Worm (Caenorhabditis elegans) whole organism, mixed stage, embryonic: ENCODE data around the gene T16G12.13.
"Not testable (repeated sequence)": the region's sequence is repeated elsewhere in the genome, so short reads cannot be mapped to it uniquely, and the experiment has no call there.

Experiments used
- M03D4.4 ChIP-seq: sonication (generic microtip); optimal IDR thresholded peaks from 2 replicates; lab custom pipeline; 2017; ENCODE audit warnings: mild to moderate bottlenecking, missing genetic modification characterization, missing compliant biosample characterization
- bed-3 ChIP-seq: fragments of 200-800 bp; sonication (Bioruptor generic); optimal IDR thresholded peaks from 3 replicates; lab custom pipeline; 2018; ENCODE audit warnings: mild to moderate bottlenecking, missing genetic modification characterization, moderate library complexity, missing compliant biosample characterization
- blmp-1 ChIP-seq: fragments of 150-350 bp; optimal IDR thresholded peaks from 2 replicates; lab custom pipeline; 2014; ENCODE audit warnings: missing biosample characterization, missing genetic modification characterization
- ceh-39 ChIP-seq: fragments of 150-350 bp; optimal IDR thresholded peaks from 2 replicates; lab custom pipeline; 2014; ENCODE audit warnings: missing biosample characterization, missing genetic modification characterization
- ceh-43 ChIP-seq: fragments of 200-800 bp; sonication (Bioruptor generic); optimal IDR thresholded peaks from 2 replicates; lab custom pipeline; 2018; ENCODE audit warnings: mild to moderate bottlenecking, missing genetic modification characterization, moderate library complexity, missing compliant biosample characterization
- ceh-83 ChIP-seq: fragments of 200-800 bp; sonication (Bioruptor generic); optimal IDR thresholded peaks from 2 replicates; lab custom pipeline; 2018; ENCODE audit warnings: mild to moderate bottlenecking, missing genetic modification characterization, missing compliant biosample characterization
- ces-1 ChIP-seq: fragments of 150-350 bp; optimal IDR thresholded peaks from 2 replicates; lab custom pipeline; 2014; ENCODE audit warnings: missing biosample characterization, missing genetic modification reagents, missing genetic modification characterization
- cnd-1 ChIP-seq: fragments of 200-800 bp; sonication (Bioruptor generic); optimal IDR thresholded peaks from 2 replicates; lab custom pipeline; 2018; ENCODE audit warnings: mild to moderate bottlenecking, missing genetic modification characterization, missing compliant biosample characterization
- drap-1 ChIP-seq: fragments of 200-800 bp; sonication (Bioruptor generic); optimal IDR thresholded peaks from 3 replicates; lab custom pipeline; 2018; ENCODE audit warnings: mild to moderate bottlenecking, missing genetic modification characterization, missing compliant biosample characterization
- elt-1 ChIP-seq: sonication (generic microtip); optimal IDR thresholded peaks from 2 replicates; lab custom pipeline; 2017; ENCODE audit warnings: missing genetic modification characterization, mild to moderate bottlenecking, missing compliant biosample characterization, antibody characterized with exemption, moderate library complexity, borderline replicate concordance; ENCODE audit not compliant: insufficient read depth
- elt-3 ChIP-seq: fragments of 150-350 bp; optimal IDR thresholded peaks from 2 replicates; lab custom pipeline; 2014; ENCODE audit warnings: missing biosample characterization, missing genetic modification characterization
- flh-1 ChIP-seq: fragments of 200-800 bp; sonication (Bioruptor generic); optimal IDR thresholded peaks from 2 replicates; lab custom pipeline; 2018; ENCODE audit warnings: mild to moderate bottlenecking, missing genetic modification characterization, moderate library complexity, missing compliant biosample characterization
- ham-2 ChIP-seq: fragments of 200-800 bp; sonication (Bioruptor generic); optimal IDR thresholded peaks from 2 replicates; lab custom pipeline; 2018; ENCODE audit warnings: mild to moderate bottlenecking, missing genetic modification characterization, missing compliant biosample characterization
- lin-13 ChIP-seq: fragments of 150-350 bp; optimal IDR thresholded peaks from 2 replicates; lab custom pipeline; 2014; ENCODE audit warnings: missing biosample characterization, missing genetic modification characterization
- lsy-2 ChIP-seq: fragments of 150-350 bp; optimal IDR thresholded peaks from 2 replicates; lab custom pipeline; 2014; ENCODE audit warnings: missing biosample characterization, missing genetic modification characterization
- mab-5 ChIP-seq: fragments of 150-350 bp; optimal IDR thresholded peaks from 2 replicates; lab custom pipeline; 2014; ENCODE audit warnings: missing biosample characterization, missing genetic modification characterization
- mep-1 ChIP-seq: fragments of 150-350 bp; optimal IDR thresholded peaks from 2 replicates; lab custom pipeline; 2017; ENCODE audit warnings: missing biosample characterization, missing genetic modification reagents, missing genetic modification characterization, inconsistent platforms
- mls-2 ChIP-seq: sonication (generic microtip); optimal IDR thresholded peaks from 2 replicates; lab custom pipeline; 2016; ENCODE audit warnings: mild to moderate bottlenecking, missing genetic modification characterization, moderate library complexity, missing compliant biosample characterization
- nhr-12 ChIP-seq: fragments of 150-350 bp; optimal IDR thresholded peaks from 2 replicates; lab custom pipeline; 2014; ENCODE audit warnings: missing biosample characterization, missing genetic modification characterization
- nhr-2 ChIP-seq: fragments of 150-350 bp; optimal IDR thresholded peaks from 2 replicates; lab custom pipeline; 2014; ENCODE audit warnings: missing biosample characterization, missing genetic modification characterization
- nhr-237 ChIP-seq: fragments of 150-350 bp; optimal IDR thresholded peaks from 2 replicates; lab custom pipeline; 2014; ENCODE audit warnings: missing biosample characterization, missing genetic modification characterization
- nhr-28 ChIP-seq: fragments of 150-350 bp; optimal IDR thresholded peaks from 2 replicates; lab custom pipeline; 2014; ENCODE audit warnings: missing biosample characterization, missing genetic modification characterization
- nhr-76 ChIP-seq: sonication (generic microtip); optimal IDR thresholded peaks from 2 replicates; lab custom pipeline; 2017; ENCODE audit warnings: missing biosample characterization, missing genetic modification characterization
- sem-2 ChIP-seq: fragments of 200-800 bp; sonication (Bioruptor generic); optimal IDR thresholded peaks from 2 replicates; lab custom pipeline; 2018; ENCODE audit warnings: mild to moderate bottlenecking, missing genetic modification characterization, missing compliant biosample characterization
- snpc-4 ChIP-seq: fragments of 150-350 bp; optimal IDR thresholded peaks from 2 replicates; lab custom pipeline; 2014; ENCODE audit warnings: missing biosample characterization, missing genetic modification characterization
- sptf-1 ChIP-seq: sonication (generic microtip); optimal IDR thresholded peaks from 2 replicates; lab custom pipeline; 2017; ENCODE audit warnings: mild to moderate bottlenecking, missing genetic modification characterization, moderate library complexity, missing compliant biosample characterization
- tbx-8 ChIP-seq: fragments of 200-800 bp; sonication (Bioruptor generic); optimal IDR thresholded peaks from 2 replicates; lab custom pipeline; 2018; ENCODE audit warnings: mild to moderate bottlenecking, missing genetic modification characterization, moderate library complexity, missing compliant biosample characterization
- unc-120 ChIP-seq: sonication (generic microtip); optimal IDR thresholded peaks from 2 replicates; lab custom pipeline; 2017; ENCODE audit warnings: missing genetic modification characterization, missing compliant biosample characterization; ENCODE audit not compliant: poor library complexity, severe bottlenecking
- unc-39 ChIP-seq: fragments of 150-350 bp; optimal IDR thresholded peaks from 2 replicates; lab custom pipeline; 2014; ENCODE audit warnings: missing biosample characterization, missing genetic modification characterization
- unc-62 ChIP-seq: fragments of 150-350 bp; optimal IDR thresholded peaks from 2 replicates; lab custom pipeline; 2014; ENCODE audit warnings: missing biosample characterization, missing genetic modification reagents, missing genetic modification characterization
- zip-8 ChIP-seq: fragments of 150-350 bp; optimal IDR thresholded peaks from 2 replicates; lab custom pipeline; 2014; ENCODE audit warnings: missing biosample characterization, missing genetic modification characterization
- ztf-11 ChIP-seq: fragments of 150-350 bp; optimal IDR thresholded peaks from 2 replicates; lab custom pipeline; 2014; ENCODE audit warnings: missing biosample characterization, missing genetic modification characterization

The T16G12.13 gene

ce11 chrIII:10037150-10037549, 23.5 kb upstream of the T16G12.13 start, which contains the start of gene M04D8.7:
Gene M04D8.7 (plus strand): TSS chrIII:10037450.
- TF ChIP-seq zip-8 (tag; lab: Kevin White, UChicago), result no peak
- no peak for TF ChIP-seq mep-1
- TF ChIP-seq nhr-237 (tag; lab: Kevin White, UChicago), result no peak
- TF ChIP-seq blmp-1, result no peak
- no peak for TF ChIP-seq unc-39 (tag; lab: Kevin White, UChicago)

DNA sequence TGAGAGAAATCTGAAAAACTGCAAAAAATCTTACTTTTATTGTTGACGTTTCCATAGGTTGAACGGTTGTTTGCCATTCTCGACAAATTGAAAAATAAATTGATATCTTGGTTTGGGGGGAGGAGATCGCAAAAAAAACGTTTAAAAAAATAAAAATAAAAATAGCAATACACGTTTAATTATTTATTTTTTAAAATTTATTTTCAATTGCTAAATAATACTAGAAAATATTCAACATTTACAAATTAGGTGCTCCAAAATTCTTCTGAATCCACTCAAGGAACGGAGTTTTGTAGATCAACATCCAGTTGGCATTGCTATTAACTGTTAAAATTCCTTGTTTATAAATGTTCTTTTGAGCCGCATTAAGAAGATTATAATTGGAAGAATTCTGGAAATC, 20.7 kb upstream of the T16G12.13 start, which contains the start of gene T16G12.7:
T16G12.7 (minus strand) TSS at position 101 of the 400 bp plus-strand sequence.
- TF ChIP-seq sptf-1 (no peak), flh-1 (GFP tag; lab: Kevin White, UChicago) (no peak), mep-1 (no peak), mls-2 (no peak), drap-1 (GFP tag; lab: Kevin White, UChicago) (no peak), mab-5 (no peak), nhr-28 (tag; lab: Kevin White, UChicago) (no peak), blmp-1 (no peak), ces-1 (GFP tag; lab: Kevin White, UChicago) (no peak), ztf-11 (tag; lab: Kevin White, UChicago) (no peak)

ce11 chrIII:10049682-10050081, 11.0 kb upstream of the T16G12.13 start, which contains the start of gene T16G12.1:
Gene T16G12.1 (minus strand): TSS chrIII:10049857.
- TF ChIP-seq M03D4.4 (tag; lab: Kevin White, UChicago) (no peak), ham-2 (GFP tag; lab: Kevin White, UChicago) (no peak), drap-1 (GFP tag; lab: Kevin White, UChicago) (no peak), nhr-28 (tag; lab: Kevin White, UChicago) (no peak), ztf-11 (tag; lab: Kevin White, UChicago) (no peak), bed-3 (no peak), ceh-39 (tag; lab: Kevin White, UChicago) (no peak), blmp-1 (no peak), mep-1 (no peak), mls-2 (no peak), ces-1 (GFP tag; lab: Kevin White, UChicago) (no peak), nhr-237 (tag; lab: Kevin White, UChicago) (no peak), lsy-2 (tag; lab: Kevin White, UChicago) (no peak), elt-1 (no peak), sem-2 (no peak), mab-5 (no peak), snpc-4 (tag; lab: Kevin White, UChicago) (no peak), tbx-8 (GFP tag; lab: Kevin White, UChicago) (no peak), ceh-43 (GFP tag; lab: Kevin White, UChicago) (no peak)

- not testable (repeated sequence) for TF ChIP-seq ceh-83 (GFP tag; lab: Kevin White, UChicago); flh-1 (GFP tag; lab: Kevin White, UChicago); unc-120 (tag; lab: Kevin White, UChicago)
Observed at ce11 chrIII:10050321-10050720, 10.3 kb upstream of the T16G12.13 start, which contains the start of gene T16G12.3. Gene T16G12.3 (plus strand): TSS chrIII:10050621.

- TF ChIP-seq ces-1 (GFP tag; lab: Kevin White, UChicago); ceh-83 (GFP tag; lab: Kevin White, UChicago); nhr-12 (tag; lab: Kevin White, UChicago): not testable (repeated sequence)
Observed at ce11 chrIII:10053312-10053711, 7.4 kb upstream of the T16G12.13 start, which contains the start of gene T16G12.12. Gene T16G12.12 (plus strand): TSS chrIII:10053612.

- no peak for TF ChIP-seq flh-1 (GFP tag; lab: Kevin White, UChicago)
- no peak for TF ChIP-seq snpc-4 (tag; lab: Kevin White, UChicago)
- TF ChIP-seq nhr-12 (tag; lab: Kevin White, UChicago), result no peak
- TF ChIP-seq mab-5, result no peak
- TF ChIP-seq nhr-76 (tag; lab: Kevin White, UChicago), result no peak
Observed at ce11 chrIII:10056033-10056432, 4.6 kb upstream of the T16G12.13 start, which contains the start of gene T16G12.10. Gene T16G12.10 (minus strand): TSS chrIII:10056133.

ce11 chrIII:10057518-10057917, 3.1 kb upstream of the T16G12.13 start, which contains the start of gene T16G12.4:
Gene T16G12.4 (plus strand): TSS chrIII:10057818.
- TF ChIP-seq sptf-1 (no peak), nhr-237 (tag; lab: Kevin White, UChicago) (no peak), ceh-83 (GFP tag; lab: Kevin White, UChicago) (no peak), drap-1 (GFP tag; lab: Kevin White, UChicago) (no peak), lin-13 (tag; lab: Kevin White, UChicago) (no peak), elt-3 (no peak), nhr-12 (tag; lab: Kevin White, UChicago) (no peak), nhr-76 (tag; lab: Kevin White, UChicago) (no peak), sem-2 (no peak), nhr-2 (tag; lab: Kevin White, UChicago) (no peak), snpc-4 (tag; lab: Kevin White, UChicago) (no peak), M03D4.4 (tag; lab: Kevin White, UChicago) (no peak), mep-1 (no peak), unc-120 (tag; lab: Kevin White, UChicago) (no peak), ces-1 (GFP tag; lab: Kevin White, UChicago) (no peak), unc-62 (GFP tag; lab: Kevin White, UChicago) (no peak), flh-1 (GFP tag; lab: Kevin White, UChicago) (no peak), cnd-1 (tag; lab: Kevin White, UChicago) (no peak), ham-2 (GFP tag; lab: Kevin White, UChicago) (no peak), blmp-1 (no peak)
